Worm (Caenorhabditis elegans): ENCODE measurements around the gene Y38A10A.2.

The Y38A10A.2 gene

DNA sequence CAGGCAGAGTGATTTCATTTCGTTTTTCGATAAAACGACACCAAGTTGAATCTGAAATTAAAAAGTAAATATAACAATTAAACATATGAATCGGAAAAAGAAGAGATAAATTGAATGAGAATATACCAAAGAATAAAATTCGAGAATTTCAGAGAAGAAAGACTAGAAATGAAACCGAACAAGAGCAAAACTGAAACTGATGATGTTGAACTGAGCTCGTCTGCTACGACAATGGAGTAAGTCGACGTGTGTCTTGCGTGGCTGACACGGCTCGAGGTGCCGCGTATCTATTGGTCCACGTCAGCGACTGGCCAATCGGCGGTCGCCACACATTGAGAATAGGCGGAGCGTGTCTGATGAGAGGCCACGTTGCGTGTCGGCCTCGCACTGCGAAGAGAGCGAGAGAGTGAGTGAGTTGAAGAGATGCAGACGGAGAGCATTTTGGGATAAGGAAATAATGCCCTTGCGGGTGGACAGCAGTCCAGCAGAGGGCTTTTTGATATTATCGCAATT is 37.3 kb upstream of the Y38A10A.2 start, which contains the start of gene crt-1 (continued):
- TF ChIP-seq mdl-1 (tag; optimal IDR thresholded peaks at IDR 0.05) (peak; percentile 40), pha-4 (tag; optimal IDR thresholded peaks at IDR 0.05) (peak; percentile 84), skn-1 (tag; optimal IDR thresholded peaks at IDR 0.05) (peak; percentile 79), mml-1 (tag; optimal IDR thresholded peaks at IDR 0.05) (no peak), fkh-10 (GFP tag; optimal IDR thresholded peaks at IDR 0.05) (peak; percentile 12), nhr-77 (tag; optimal IDR thresholded peaks at IDR 0.05) (no peak), unc-62 (GFP tag; optimal IDR thresholded peaks at IDR 0.05) (peak; percentile 43), nhr-12 (tag; optimal IDR thresholded peaks at IDR 0.05) (no peak), nhr-43 (tag; optimal IDR thresholded peaks at IDR 0.05; ENCODE audit: poor library complexity, severe bottlenecking) (peak; percentile 31), ZK546.5 (tag; optimal IDR thresholded peaks at IDR 0.05) (no peak), nhr-237 (tag; optimal IDR thresholded peaks at IDR 0.05) (no peak), aly-2 (tag; optimal IDR thresholded peaks at IDR 0.05) (no peak), ztf-4 (tag; optimal IDR thresholded peaks at IDR 0.05) (peak; percentile 51)

DNA sequence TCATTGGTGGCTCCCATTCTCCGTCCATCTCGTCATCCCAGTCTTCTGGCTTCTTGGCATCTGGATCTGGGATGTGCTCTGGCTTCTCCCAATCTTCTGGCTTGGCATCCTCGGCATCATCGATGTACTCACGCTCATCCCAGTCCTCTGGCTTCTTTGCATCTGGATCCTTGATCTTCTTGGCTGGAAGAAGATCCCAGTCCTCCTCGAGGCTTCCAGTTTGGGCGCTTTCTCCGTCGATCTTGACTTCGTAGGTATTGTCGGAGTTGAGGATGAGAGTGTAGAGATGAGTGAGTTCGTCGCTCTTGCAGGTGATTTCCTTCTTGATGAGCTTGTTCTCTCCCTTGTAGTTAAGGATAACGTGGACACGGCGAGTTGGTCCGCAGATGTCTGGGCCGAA is 36.4 kb upstream of the Y38A10A.2 start:
- peak; percentile 58 for TF ChIP-seq ama-1 (optimal IDR thresholded peaks at IDR 0.05)
- no peak for TF ChIP-seq zag-1 (tag; optimal IDR thresholded peaks at IDR 0.05)

DNA sequence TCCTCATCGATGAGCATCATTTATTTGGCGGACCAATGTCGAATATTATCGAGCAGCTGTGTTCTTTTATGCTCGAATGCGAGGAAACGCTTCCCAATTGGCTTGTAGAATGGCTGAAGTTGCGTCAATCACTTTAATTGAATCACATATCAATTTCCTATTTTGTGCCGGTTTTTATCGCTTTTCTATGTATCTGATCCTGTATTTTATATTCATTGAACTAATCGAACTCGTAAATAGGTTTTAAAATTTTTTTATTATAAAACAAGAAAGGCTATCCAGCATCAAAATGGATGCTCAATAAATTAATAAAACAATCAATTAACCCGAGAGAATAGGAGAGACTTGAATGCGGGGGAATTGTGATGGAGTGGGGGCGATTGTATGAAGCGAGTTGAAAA is 35.5 kb upstream of the Y38A10A.2 start:
- TF ChIP-seq lsy-12 (tag; optimal IDR thresholded peaks at IDR 0.05) (peak; percentile 52), nhr-77 (tag; optimal IDR thresholded peaks at IDR 0.05) (peak; percentile 44), elt-2 (tag; optimal IDR thresholded peaks at IDR 0.05) (peak; percentile 40), fos-1 (tag; optimal IDR thresholded peaks at IDR 0.05) (peak; percentile 24), ama-1 (optimal IDR thresholded peaks at IDR 0.05) (peak; percentile 96), snpc-4 (tag; optimal IDR thresholded peaks at IDR 0.05) (no peak), pha-4 (tag; optimal IDR thresholded peaks at IDR 0.05) (peak; percentile 21), nfya-1 (tag; optimal IDR thresholded peaks at IDR 0.05; ENCODE audit: insufficient read depth) (peak; percentile 22), ceh-28 (tag; optimal IDR thresholded peaks at IDR 0.05) (peak; percentile 11), nhr-76 (tag; optimal IDR thresholded peaks at IDR 0.05) (no peak), nhr-43 (tag; optimal IDR thresholded peaks at IDR 0.05; ENCODE audit: poor library complexity, severe bottlenecking) (peak; percentile 8), R02D3.7 (tag; optimal IDR thresholded peaks at IDR 0.05) (no peak), nhr-23 (tag; optimal IDR thresholded peaks at IDR 0.05) (peak; percentile 11), egl-5 (tag; optimal IDR thresholded peaks at IDR 0.05) (no peak), pqm-1 (tag; optimal IDR thresholded peaks at IDR 0.05) (no peak)

DNA sequence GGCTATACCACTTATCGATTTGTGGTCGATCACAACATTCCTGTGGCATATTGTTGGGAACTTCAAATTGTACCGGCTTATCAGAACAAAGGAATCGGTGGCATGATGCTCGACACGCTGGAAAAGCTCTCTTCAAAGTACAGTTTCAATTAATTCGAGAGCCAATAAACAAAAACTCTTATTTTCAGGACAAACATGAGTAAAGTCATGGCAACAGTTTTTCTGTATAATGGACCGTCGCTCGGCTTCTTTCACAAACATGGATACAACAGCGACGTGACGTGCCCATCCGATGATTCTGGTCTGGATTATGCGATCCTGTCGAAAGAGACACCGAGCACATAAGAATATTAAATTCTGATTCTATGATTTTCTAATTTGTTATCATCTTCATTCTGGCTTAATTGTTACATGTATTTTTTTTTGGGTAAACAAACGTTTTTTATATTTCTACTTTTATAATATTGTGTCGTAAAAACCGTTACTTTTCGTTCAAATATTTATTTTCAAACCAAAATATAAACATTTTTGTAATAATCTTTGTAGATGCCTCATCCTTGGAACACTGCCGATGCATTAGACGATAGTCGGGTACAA is 33.4 kb upstream of the Y38A10A.2 start, which contains the start of gene smut-1:
TSS of gene smut-1 (plus strand) at position 547 of the 597 bp plus-strand sequence.
- TF ChIP-seq zag-1 (tag; optimal IDR thresholded peaks at IDR 0.05) = no peak
- no peak for TF ChIP-seq nhr-25 (tag; optimal IDR thresholded peaks at IDR 0.05)
- TF ChIP-seq elt-3 (tag; optimal IDR thresholded peaks at IDR 0.05) = no peak
- TF ChIP-seq hmg-11 (tag; optimal IDR thresholded peaks at IDR 0.05) = no peak

DNA sequence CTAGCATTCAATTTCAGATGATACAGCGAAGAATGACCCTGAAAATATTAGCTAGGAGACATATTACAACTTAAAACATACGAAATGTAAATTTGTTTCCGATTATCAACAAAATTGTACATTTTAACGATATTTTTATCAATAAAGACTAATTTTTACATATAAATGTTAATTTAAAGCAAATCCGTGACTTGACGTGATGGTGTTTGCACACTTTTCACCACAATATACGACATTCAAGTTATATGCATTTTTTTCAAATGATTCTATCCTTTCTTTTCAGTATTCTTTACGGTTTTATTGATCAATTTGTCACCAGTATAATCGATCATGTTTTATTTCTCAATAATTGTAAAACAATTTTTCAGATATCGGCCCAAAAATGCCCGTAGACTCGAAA is 32.6 kb upstream of the Y38A10A.2 start, which contains the start of gene Y38A10A.7:
TSS of gene Y38A10A.7 (plus strand) at position 369 of the 400 bp plus-strand sequence.
- TF ChIP-seq ztf-4 (tag; optimal IDR thresholded peaks at IDR 0.05) = no peak
- TF ChIP-seq tbx-2 (tag; optimal IDR thresholded peaks at IDR 0.05) = no peak
- TF ChIP-seq fkh-10 (GFP tag; optimal IDR thresholded peaks at IDR 0.05) = no peak
- TF ChIP-seq elt-2 (tag; optimal IDR thresholded peaks at IDR 0.05) = peak; percentile 8
- no peak for TF ChIP-seq unc-39 (tag; optimal IDR thresholded peaks at IDR 0.05)
- no peak for TF ChIP-seq nhr-11 (tag; optimal IDR thresholded peaks at IDR 0.05)
- TF ChIP-seq skn-1 (tag; optimal IDR thresholded peaks at IDR 0.05) = no peak
- no peak for TF ChIP-seq lin-39 (tag; optimal IDR thresholded peaks at IDR 0.05)
- no peak for TF ChIP-seq sea-2 (GFP tag; optimal IDR thresholded peaks at IDR 0.05)
- TF ChIP-seq aly-2 (tag; optimal IDR thresholded peaks at IDR 0.05) = no peak
- no peak for TF ChIP-seq pqm-1 (tag; optimal IDR thresholded peaks at IDR 0.05)
- peak; percentile 58 for TF ChIP-seq hmg-11 (tag; optimal IDR thresholded peaks at IDR 0.05)
- peak; percentile 46 for TF ChIP-seq pha-4 (tag; optimal IDR thresholded peaks at IDR 0.05)
- no peak for TF ChIP-seq jun-1 (tag; optimal IDR thresholded peaks at IDR 0.05)
- TF ChIP-seq nfya-1 (tag; optimal IDR thresholded peaks at IDR 0.05; ENCODE audit: insufficient read depth) = peak; percentile 31
- TF ChIP-seq nhr-23 (tag; optimal IDR thresholded peaks at IDR 0.05) = peak; percentile 3
- no peak for TF ChIP-seq nhr-25 (tag; optimal IDR thresholded peaks at IDR 0.05)
